Fruit fly (Drosophila melanogaster) whole organism, embryonic: ENCODE results near the gene CG17321.

ENCODE experiments used
- CG18764 ChIP-seq: fragments of 200-800 bp; sonication (Bioruptor generic); optimal IDR thresholded peaks from 3 replicates; lab custom pipeline; 2016; ENCODE audit warnings: missing biosample characterization, missing genetic modification characterization
- CG30020 ChIP-seq: fragments of 200-800 bp; optimal IDR thresholded peaks from 2 replicates; lab custom pipeline; 2019; ENCODE audit warnings: missing biosample characterization, mild to moderate bottlenecking, missing genetic modification characterization, moderate library complexity
- CG3065 ChIP-seq: fragments of 200-800 bp; sonication (Bioruptor generic); optimal IDR thresholded peaks from 2 replicates; lab custom pipeline; 2016; ENCODE audit warnings: missing biosample characterization, missing genetic modification characterization
- CG7372 ChIP-seq: fragments of 200-800 bp; sonication (Bioruptor generic); IDR thresholded peaks from 2 replicates; pipeline ENCODE4 v1.3.6; 2022; ENCODE audit warnings: missing biosample characterization, missing genetic modification characterization
- Doc2 ChIP-seq: fragments of 200-800 bp; sonication (Bioruptor generic); IDR thresholded peaks from 2 replicates; pipeline ENCODE4 v1.3.6; 2022; ENCODE audit warnings: missing biosample characterization, missing genetic modification characterization
- GATAe ChIP-seq: fragments of 200-800 bp; sonication (Bioruptor generic); conservative IDR thresholded peaks from 2 replicates; pipeline ENCODE4 v1.3.6; 2022; ENCODE audit warnings: missing biosample characterization, missing genetic modification characterization
- Gug ChIP-seq: fragments of 200-800 bp; sonication (Bioruptor generic); IDR thresholded peaks from 4 replicates; pipeline ENCODE4 v1.3.6; 2022; ENCODE audit warnings: missing biosample characterization, missing genetic modification characterization
- Myb ChIP-seq: fragments of 200-800 bp; sonication (Bioruptor generic); optimal IDR thresholded peaks from 2 replicates; lab custom pipeline; 2016; ENCODE audit warnings: missing biosample characterization, missing genetic modification characterization
- PHDP ChIP-seq: fragments of 200-800 bp; sonication (Bioruptor generic); optimal IDR thresholded peaks from 3 replicates; lab custom pipeline; 2018; ENCODE audit warnings: missing biosample characterization, mild to moderate bottlenecking, missing genetic modification characterization, moderate library complexity
- esg ChIP-seq: fragments of 200-800 bp; sonication (Bioruptor generic); conservative IDR thresholded peaks from 2 replicates; pipeline ENCODE4 v1.3.6; 2022; ENCODE audit warnings: missing biosample characterization, missing genetic modification characterization
- nerfin-1 ChIP-seq: fragments of 200-800 bp; sonication (Bioruptor generic); optimal IDR thresholded peaks from 3 replicates; lab custom pipeline; 2019; ENCODE audit warnings: missing biosample characterization, mild to moderate bottlenecking, missing genetic modification characterization, moderate library complexity
- toy ChIP-seq: fragments of 200-800 bp; sonication (Bioruptor generic); IDR thresholded peaks from 2 replicates; pipeline ENCODE4 v1.3.6; 2022; ENCODE audit warnings: missing biosample characterization, missing genetic modification characterization
- usp ChIP-seq: fragments of >200 bp; optimal IDR thresholded peaks from 2 replicates; lab custom pipeline; 2017; ENCODE audit warnings: missing biosample characterization, missing genetic modification characterization

DNA sequence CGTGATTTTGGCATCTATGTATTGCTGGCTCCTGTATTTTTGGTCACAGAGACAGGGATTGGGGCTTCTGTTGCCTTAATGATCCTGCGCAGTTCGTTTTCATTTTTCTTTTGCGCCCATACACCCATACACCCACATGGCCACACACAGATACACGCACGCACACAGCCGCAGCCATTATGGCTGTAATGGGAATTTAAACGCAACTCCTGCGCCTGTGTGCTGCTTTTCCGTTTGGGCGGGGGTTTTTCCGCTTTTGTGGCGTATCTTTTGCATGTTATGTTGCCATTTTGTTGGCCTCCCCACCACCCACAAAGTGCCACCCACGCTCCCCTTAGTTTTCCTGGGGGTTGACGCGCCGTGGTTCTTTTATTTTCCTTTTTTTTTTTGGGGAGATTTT, 22.8 kb downstream of the CG17321 start:
- no peak for TF ChIP-seq Myb (GFP tag; lab: Kevin White, UChicago)
- TF ChIP-seq GATAe = no peak
- TF ChIP-seq PHDP = no peak
- no peak for TF ChIP-seq usp (GFP tag; lab: Kevin White, UChicago)
- TF ChIP-seq CG3065 (GFP tag; lab: Kevin White, UChicago) = no peak
- TF ChIP-seq CG7372 = no peak
- TF ChIP-seq nerfin-1 (tag; lab: Kevin White, UChicago) = no peak
- TF ChIP-seq CG18764 (GFP tag; lab: Kevin White, UChicago) = no peak
- no peak for TF ChIP-seq toy (GFP tag; lab: Robert Waterston, UW)
- TF ChIP-seq Gug = no peak
- no peak for TF ChIP-seq esg (GFP tag; lab: Robert Waterston, UW)
- no peak for TF ChIP-seq CG30020
- TF ChIP-seq Doc2 = no peak
